Fruit fly (Drosophila melanogaster) whole organism, embryonic: ENCODE data around the gene CG43136.

ENCODE experiments used
- Abd-B ChIP-seq: fragments of 200-800 bp; sonication (Bioruptor generic); optimal IDR thresholded peaks from 2 replicates; lab custom pipeline; 2018; ENCODE audit warnings: missing biosample characterization, mild to moderate bottlenecking, missing genetic modification characterization, moderate library complexity
- CG11456 ChIP-seq: fragments of 200-800 bp; sonication (Bioruptor generic); IDR thresholded peaks from 3 replicates; pipeline ENCODE4 v1.3.6; 2022; ENCODE audit warnings: missing biosample characterization, missing genetic modification characterization
- CG12155 ChIP-seq: fragments of 200-800 bp; sonication (Bioruptor generic); optimal IDR thresholded peaks from 3 replicates; lab custom pipeline; 2016; ENCODE audit warnings: missing biosample characterization, missing genetic modification characterization
- CG14667 ChIP-seq: fragments of 200-800 bp; sonication (Bioruptor generic); IDR thresholded peaks from 2 replicates; pipeline ENCODE4 v1.3.6; 2022; ENCODE audit warnings: missing biosample characterization, missing genetic modification characterization
- CG14710 ChIP-seq: fragments of 200-800 bp; sonication (Bioruptor generic); optimal IDR thresholded peaks from 3 replicates; lab custom pipeline; 2019; ENCODE audit warnings: missing biosample characterization, mild to moderate bottlenecking, missing genetic modification characterization, moderate library complexity
- CG15011 ChIP-seq: fragments of 200-800 bp; sonication (Bioruptor generic); optimal IDR thresholded peaks from 3 replicates; lab custom pipeline; 2018; ENCODE audit warnings: missing biosample characterization, mild to moderate bottlenecking, missing genetic modification characterization
- CG1647 ChIP-seq: fragments of 200-800 bp; sonication (Bioruptor generic); optimal IDR thresholded peaks from 3 replicates; lab custom pipeline; 2016; ENCODE audit warnings: missing biosample characterization, missing genetic modification characterization
- CG17186 ChIP-seq: fragments of 200-800 bp; sonication (Bioruptor generic); optimal IDR thresholded peaks from 3 replicates; lab custom pipeline; 2017; ENCODE audit warnings: missing biosample characterization, missing genetic modification reagents, missing genetic modification characterization
- CG17802 ChIP-seq: fragments of 200-800 bp; sonication (Bioruptor generic); optimal IDR thresholded peaks from 2 replicates; lab custom pipeline; 2018; ENCODE audit warnings: missing biosample characterization, mild to moderate bottlenecking, missing genetic modification characterization, moderate library complexity
- CG18619 ChIP-seq: fragments of 200-800 bp; sonication (Bioruptor generic); optimal IDR thresholded peaks from 3 replicates; lab custom pipeline; 2017; ENCODE audit warnings: missing biosample characterization, mild to moderate bottlenecking, missing genetic modification characterization
- CG2120 ChIP-seq: fragments of 200-800 bp; sonication (Bioruptor generic); optimal IDR thresholded peaks from 3 replicates; lab custom pipeline; 2016; ENCODE audit warnings: missing biosample characterization, missing genetic modification characterization
- CG33213 ChIP-seq: fragments of 200-800 bp; sonication (Bioruptor generic); optimal IDR thresholded peaks from 3 replicates; lab custom pipeline; 2016; ENCODE audit warnings: missing biosample characterization, missing genetic modification characterization
- CG42726 ChIP-seq: fragments of 200-800 bp; sonication (Bioruptor generic); IDR thresholded peaks from 2 replicates; pipeline ENCODE4 v1.3.6; 2022; ENCODE audit warnings: missing biosample characterization, missing genetic modification characterization; ENCODE audit not compliant: partially characterized antibody
- CG5245 ChIP-seq: fragments of 200-800 bp; sonication (Bioruptor generic); optimal IDR thresholded peaks from 3 replicates; lab custom pipeline; 2016; ENCODE audit warnings: missing biosample characterization, missing genetic modification characterization
- CG6254 ChIP-seq: fragments of 200-800 bp; sonication (Bioruptor generic); optimal IDR thresholded peaks from 3 replicates; lab custom pipeline; 2017; ENCODE audit warnings: mild to moderate bottlenecking, missing biosample characterization, missing genetic modification reagents, missing genetic modification characterization
- CG6813 ChIP-seq: fragments of 200-800 bp; sonication (Bioruptor generic); optimal IDR thresholded peaks from 2 replicates; lab custom pipeline; 2017; ENCODE audit warnings: missing biosample characterization, missing genetic modification characterization, mild to moderate bottlenecking, moderate library complexity, missing genetic modification reagents
- CG7556 ChIP-seq: fragments of 200-800 bp; sonication (Bioruptor generic); optimal IDR thresholded peaks from 2 replicates; lab custom pipeline; 2017; ENCODE audit warnings: missing biosample characterization, mild to moderate bottlenecking, missing genetic modification characterization
- CG8089 ChIP-seq: fragments of 200-800 bp; sonication (Bioruptor generic); optimal IDR thresholded peaks from 3 replicates; lab custom pipeline; 2016; ENCODE audit warnings: missing biosample characterization, missing genetic modification characterization
- CkIIα-i1 ChIP-seq: fragments of 200-800 bp; sonication (Bioruptor generic); IDR thresholded peaks from 2 replicates; pipeline ENCODE4 v1.3.6; 2022; ENCODE audit warnings: missing biosample characterization, missing genetic modification characterization
- E2f1 ChIP-seq: fragments of 200-800 bp; sonication (Bioruptor generic); IDR thresholded peaks from 2 replicates; pipeline ENCODE4 v1.3.6; 2022; ENCODE audit warnings: missing biosample characterization, missing genetic modification characterization
- HHEX ChIP-seq: fragments of 200-800 bp; sonication (Bioruptor generic); optimal IDR thresholded peaks from 3 replicates; lab custom pipeline; 2017; ENCODE audit warnings: missing biosample characterization, mild to moderate bottlenecking, missing genetic modification characterization, missing genetic modification reagents
- Med ChIP-seq: fragments of 200-800 bp; sonication (Bioruptor generic); peaks from one replicate; lab custom pipeline; 2016; ENCODE audit warnings: missing biosample characterization, missing genetic modification characterization, mild to moderate bottlenecking, inconsistent platforms, moderate library complexity
- Ptx1 ChIP-seq: fragments of 200-800 bp; sonication (Bioruptor generic); IDR thresholded peaks from 2 replicates; pipeline ENCODE4 v1.3.6; 2022; ENCODE audit warnings: missing biosample characterization, missing genetic modification characterization
- Rfx ChIP-seq: fragments of 200-800 bp; sonication (Bioruptor generic); IDR thresholded peaks from 2 replicates; pipeline ENCODE4 v1.3.6; 2022; ENCODE audit warnings: missing biosample characterization, missing genetic modification characterization
- Rx ChIP-seq: fragments of 200-800 bp; sonication (Bioruptor generic); IDR thresholded peaks from 2 replicates; pipeline ENCODE4 v1.3.6; 2022; ENCODE audit warnings: missing biosample characterization, missing genetic modification characterization
- Sox102F ChIP-seq: fragments of 200-800 bp; sonication (Bioruptor generic); optimal IDR thresholded peaks from 2 replicates; lab custom pipeline; 2018; ENCODE audit warnings: missing biosample characterization, mild to moderate bottlenecking, missing genetic modification characterization, moderate library complexity
- Xrp1 ChIP-seq: fragments of 200-800 bp; sonication (Bioruptor generic); IDR thresholded peaks from 2 replicates; pipeline ENCODE4 v1.3.6; 2022; ENCODE audit warnings: missing biosample characterization, missing genetic modification characterization
- abd-A ChIP-seq: fragments of 200-800 bp; sonication (Bioruptor generic); optimal IDR thresholded peaks from 3 replicates; lab custom pipeline; 2019; ENCODE audit warnings: missing biosample characterization, mild to moderate bottlenecking, missing genetic modification characterization, moderate library complexity
- chif ChIP-seq, 2 experiments: fragments of 200-800 bp; sonication (Bioruptor generic); optimal IDR thresholded peaks; 3 replicates each; lab custom pipeline; 2016; ENCODE audit warnings: missing biosample characterization in 2 of 2, missing genetic modification characterization in 2 of 2
- dysf ChIP-seq: fragments of 200-800 bp; sonication (Bioruptor generic); IDR thresholded peaks from 3 replicates; pipeline ENCODE4 v1.3.6; 2022; ENCODE audit warnings: missing biosample characterization, missing genetic modification characterization
- emc ChIP-seq: fragments of 200-800 bp; sonication (Bioruptor generic); optimal IDR thresholded peaks from 2 replicates; lab custom pipeline; 2016; ENCODE audit warnings: missing biosample characterization, missing genetic modification characterization
- ems ChIP-seq: fragments of 200-800 bp; sonication (Bioruptor generic); optimal IDR thresholded peaks from 3 replicates; lab custom pipeline; 2016; ENCODE audit warnings: missing biosample characterization, missing genetic modification characterization
- en ChIP-seq: fragments of 200-800 bp; sonication (Bioruptor generic); optimal IDR thresholded peaks from 2 replicates; lab custom pipeline; 2016; ENCODE audit warnings: missing biosample characterization, missing genetic modification characterization
- fu2 ChIP-seq: fragments of 200-800 bp; sonication (Bioruptor generic); optimal IDR thresholded peaks from 2 replicates; lab custom pipeline; 2016; ENCODE audit warnings: missing biosample characterization, missing genetic modification characterization
- gem ChIP-seq: fragments of 200-800 bp; sonication (Bioruptor generic); optimal IDR thresholded peaks from 2 replicates; lab custom pipeline; 2019; ENCODE audit warnings: missing biosample characterization, mild to moderate bottlenecking, missing genetic modification characterization, moderate library complexity
- jumu ChIP-seq: fragments of 200-800 bp; sonication (Bioruptor generic); optimal IDR thresholded peaks from 3 replicates; lab custom pipeline; 2016; ENCODE audit warnings: missing biosample characterization, missing genetic modification characterization
- org-1 ChIP-seq: fragments of 200-800 bp; sonication (Bioruptor generic); optimal IDR thresholded peaks from 2 replicates; lab custom pipeline; 2017; ENCODE audit warnings: missing biosample characterization, missing genetic modification characterization
- p53 ChIP-seq: fragments of 200-800 bp; sonication (Bioruptor generic); optimal IDR thresholded peaks from 2 replicates; lab custom pipeline; 2016; ENCODE audit warnings: missing biosample characterization, missing genetic modification characterization
- salm ChIP-seq: fragments of 200-800 bp; sonication (Bioruptor generic); optimal IDR thresholded peaks from 2 replicates; lab custom pipeline; 2018; ENCODE audit warnings: missing biosample characterization, mild to moderate bottlenecking, missing genetic modification characterization
- scrt ChIP-seq: fragments of 200-800 bp; sonication (Bioruptor generic); optimal IDR thresholded peaks from 2 replicates; lab custom pipeline; 2018; ENCODE audit warnings: missing biosample characterization, mild to moderate bottlenecking, missing genetic modification characterization, moderate library complexity
- slbo ChIP-seq: fragments of 200-800 bp; sonication (Bioruptor generic); IDR thresholded peaks from 2 replicates; pipeline ENCODE4 v1.3.6; 2022; ENCODE audit warnings: missing biosample characterization, missing genetic modification characterization
- stwl ChIP-seq: fragments of 200-800 bp; sonication (Bioruptor generic); optimal IDR thresholded peaks from 3 replicates; lab custom pipeline; 2018; ENCODE audit warnings: missing biosample characterization, mild to moderate bottlenecking, missing genetic modification characterization, moderate library complexity
- zfh1 ChIP-seq: fragments of 200-800 bp; sonication (Bioruptor generic); IDR thresholded peaks from 3 replicates; pipeline ENCODE4 v1.3.6; 2022; ENCODE audit warnings: missing biosample characterization, missing genetic modification characterization

Gene CG43136

DNA sequence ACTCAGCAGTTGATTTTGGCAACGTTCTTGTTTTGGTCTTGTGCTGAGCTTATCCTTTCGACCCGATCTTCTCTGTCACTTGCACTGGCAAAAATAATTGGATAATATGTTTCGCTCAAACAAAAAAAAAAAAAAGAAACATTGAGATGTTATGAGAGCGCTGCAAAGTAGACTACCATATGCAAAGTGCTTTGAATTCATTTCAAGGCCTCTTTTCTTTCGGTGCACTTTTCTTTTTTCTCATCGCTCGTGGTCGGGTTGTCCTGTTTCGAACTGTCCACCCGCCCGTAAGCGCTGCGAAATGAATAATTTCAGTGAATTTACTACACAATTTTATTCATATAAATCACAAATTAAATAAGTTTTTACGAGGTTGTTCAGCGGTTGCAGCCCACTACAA lies 33.6 kb upstream of the CG43136 start:
- TF ChIP-seq p53 (GFP tag; lab: Kevin White, UChicago) (no peak), CG17802 (tag; lab: Kevin White, UChicago) (no peak), CG42726 (GFP tag; lab: Robert Waterston, UW) (no peak), en (no peak), slbo (GFP tag; lab: Robert Waterston, UW) (peak; percentile 36; the same call in 1 of the 2 replicates), CG7556 (GFP tag; lab: Kevin White, UChicago) (no peak), dysf (GFP tag; lab: Robert Waterston, UW) (no peak), fu2 (no peak), CG5245 (GFP tag; lab: Kevin White, UChicago) (no peak), jumu (GFP tag; lab: Kevin White, UChicago) (no peak), CG2120 (GFP tag; lab: Kevin White, UChicago) (peak; percentile 24), Abd-B (GFP tag; lab: Kevin White, UChicago) (no peak), chif (GFP tag; optimal IDR thresholded peaks at IDR 0.05; lab: Kevin White, UChicago) (no peak), Xrp1 (GFP tag; lab: Robert Waterston, UW) (no peak), CG6254 (no peak), scrt (no peak), CG14667 (GFP tag; lab: Robert Waterston, UW) (0 out of 2 replicates have a peak, but pooled peaks have one; percentile 11), org-1 (GFP tag; lab: Kevin White, UChicago) (no peak), emc (GFP tag; lab: Kevin White, UChicago) (no peak), Ptx1 (GFP tag; lab: Robert Waterston, UW) (peak; percentile 24; the same call in 1 of the 2 replicates), abd-A (tag; lab: Kevin White, UChicago) (no peak), CG6813 (GFP tag; lab: Kevin White, UChicago) (no peak), CG18619 (no peak), CG11456 (GFP tag; lab: Robert Waterston, UW) (no peak), salm (tag; lab: Kevin White, UChicago) (no peak), Rfx (0 out of 2 replicates have a peak, but pooled peaks have one; percentile 21), Med (GFP tag; lab: Kevin White, UChicago) (peak; percentile 57), HHEX (GFP tag; lab: Kevin White, UChicago) (no peak), CG8089 (no peak), ems (no peak), Rx (no peak), zfh1 (peak; percentile 13; the same call in 1 of the 3 replicates), E2f1 (GFP tag; lab: Robert Waterston, UW) (0 out of 2 replicates have a peak, but pooled peaks have one; percentile 10), CG33213 (no peak), CkIIα-i1 (GFP tag; lab: Robert Waterston, UW) (no peak), gem (peak; percentile 1), CG15011 (GFP tag; lab: Kevin White, UChicago) (no peak), CG17186 (GFP tag; lab: Kevin White, UChicago) (no peak)

dm6 chrX:5839737-5840136 lies 13.8 kb upstream of the CG43136 start:
- TF ChIP-seq Sox102F (GFP tag; lab: Kevin White, UChicago) (no peak), stwl (tag; lab: Kevin White, UChicago) (peak; percentile 76), CG12155 (no peak), CG14710 (tag; lab: Kevin White, UChicago) (peak; percentile 61), CG1647 (no peak)
- TF ChIP-seq, all 482 proteins: peak for 2
